Worm (Caenorhabditis elegans): ENCODE data around the gene gem-1.

DNA sequence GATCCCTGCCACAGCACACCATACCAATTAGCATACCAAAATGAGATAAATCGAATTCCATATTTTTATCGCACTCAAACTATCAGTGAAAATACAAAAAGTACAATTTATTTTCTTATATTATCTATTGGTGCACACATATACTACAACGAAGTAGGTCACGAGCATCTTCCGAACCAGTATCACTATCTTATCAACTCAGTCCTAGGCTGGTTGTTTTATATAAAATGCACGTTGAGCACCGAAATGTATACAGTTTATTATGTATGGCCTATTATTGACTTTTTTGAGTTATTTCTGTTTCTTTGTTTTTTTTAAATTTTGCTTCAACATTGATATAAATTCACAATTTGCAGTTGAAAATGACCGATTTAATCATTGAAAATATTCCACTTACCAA is 38.9 kb upstream of the gem-1 start, which contains the start of gene C29F7.2:
- TF ChIP-seq F13C5.2 (tag; optimal IDR thresholded peaks at IDR 0.05) (no peak), scrt-1 (GFP tag; IDR thresholded peaks at IDR 0.05) (no peak), sea-1 (GFP tag; conservative IDR thresholded peaks at IDR 0.05) (no peak), pes-1 (GFP tag; IDR thresholded peaks at IDR 0.05) (no peak), tbx-11 (GFP tag; IDR thresholded peaks at IDR 0.05) (no peak), flt-1 (GFP tag; IDR thresholded peaks at IDR 0.05) (no peak), tbx-37 (GFP tag; conservative IDR thresholded peaks at IDR 0.05) (no peak), tra-4 (tag; optimal IDR thresholded peaks at IDR 0.05) (no peak)

All from whole organism, early embryonic.